Worm (Caenorhabditis elegans) whole organism, mixed stage, embryonic: ENCODE measurements around the gene str-222.

Source experiments
- bed-3 ChIP-seq: fragments of 200-800 bp; sonication (Bioruptor generic); optimal IDR thresholded peaks from 3 replicates; lab custom pipeline; 2018; ENCODE audit warnings: mild to moderate bottlenecking, missing genetic modification characterization, moderate library complexity, missing compliant biosample characterization
- blmp-1 ChIP-seq: fragments of 150-350 bp; optimal IDR thresholded peaks from 2 replicates; lab custom pipeline; 2014; ENCODE audit warnings: missing biosample characterization, missing genetic modification characterization
- ceh-39 ChIP-seq: fragments of 150-350 bp; optimal IDR thresholded peaks from 2 replicates; lab custom pipeline; 2014; ENCODE audit warnings: missing biosample characterization, missing genetic modification characterization
- ceh-43 ChIP-seq: fragments of 200-800 bp; sonication (Bioruptor generic); optimal IDR thresholded peaks from 2 replicates; lab custom pipeline; 2018; ENCODE audit warnings: mild to moderate bottlenecking, missing genetic modification characterization, moderate library complexity, missing compliant biosample characterization
- ces-1 ChIP-seq: fragments of 150-350 bp; optimal IDR thresholded peaks from 2 replicates; lab custom pipeline; 2014; ENCODE audit warnings: missing biosample characterization, missing genetic modification reagents, missing genetic modification characterization
- cnd-1 ChIP-seq: fragments of 200-800 bp; sonication (Bioruptor generic); optimal IDR thresholded peaks from 2 replicates; lab custom pipeline; 2018; ENCODE audit warnings: mild to moderate bottlenecking, missing genetic modification characterization, missing compliant biosample characterization
- drap-1 ChIP-seq: fragments of 200-800 bp; sonication (Bioruptor generic); optimal IDR thresholded peaks from 3 replicates; lab custom pipeline; 2018; ENCODE audit warnings: mild to moderate bottlenecking, missing genetic modification characterization, missing compliant biosample characterization
- elt-1 ChIP-seq: sonication (generic microtip); optimal IDR thresholded peaks from 2 replicates; lab custom pipeline; 2017; ENCODE audit warnings: missing genetic modification characterization, mild to moderate bottlenecking, missing compliant biosample characterization, antibody characterized with exemption, moderate library complexity, borderline replicate concordance; ENCODE audit not compliant: insufficient read depth
- elt-3 ChIP-seq: fragments of 150-350 bp; optimal IDR thresholded peaks from 2 replicates; lab custom pipeline; 2014; ENCODE audit warnings: missing biosample characterization, missing genetic modification characterization
- flh-1 ChIP-seq: fragments of 200-800 bp; sonication (Bioruptor generic); optimal IDR thresholded peaks from 2 replicates; lab custom pipeline; 2018; ENCODE audit warnings: mild to moderate bottlenecking, missing genetic modification characterization, moderate library complexity, missing compliant biosample characterization
- ham-2 ChIP-seq: fragments of 200-800 bp; sonication (Bioruptor generic); optimal IDR thresholded peaks from 2 replicates; lab custom pipeline; 2018; ENCODE audit warnings: mild to moderate bottlenecking, missing genetic modification characterization, missing compliant biosample characterization
- lin-13 ChIP-seq: fragments of 150-350 bp; optimal IDR thresholded peaks from 2 replicates; lab custom pipeline; 2014; ENCODE audit warnings: missing biosample characterization, missing genetic modification characterization
- lin-32 ChIP-seq: fragments of 200-800 bp; sonication (Bioruptor generic); optimal IDR thresholded peaks from 2 replicates; lab custom pipeline; 2018; ENCODE audit warnings: mild to moderate bottlenecking, missing genetic modification characterization, missing compliant biosample characterization
- lsy-2 ChIP-seq: fragments of 150-350 bp; optimal IDR thresholded peaks from 2 replicates; lab custom pipeline; 2014; ENCODE audit warnings: missing biosample characterization, missing genetic modification characterization
- mab-5 ChIP-seq: fragments of 150-350 bp; optimal IDR thresholded peaks from 2 replicates; lab custom pipeline; 2014; ENCODE audit warnings: missing biosample characterization, missing genetic modification characterization
- mep-1 ChIP-seq: fragments of 150-350 bp; optimal IDR thresholded peaks from 2 replicates; lab custom pipeline; 2017; ENCODE audit warnings: missing biosample characterization, missing genetic modification reagents, missing genetic modification characterization, inconsistent platforms
- mls-2 ChIP-seq: sonication (generic microtip); optimal IDR thresholded peaks from 2 replicates; lab custom pipeline; 2016; ENCODE audit warnings: mild to moderate bottlenecking, missing genetic modification characterization, moderate library complexity, missing compliant biosample characterization
- nhr-12 ChIP-seq: fragments of 150-350 bp; optimal IDR thresholded peaks from 2 replicates; lab custom pipeline; 2014; ENCODE audit warnings: missing biosample characterization, missing genetic modification characterization
- nhr-2 ChIP-seq: fragments of 150-350 bp; optimal IDR thresholded peaks from 2 replicates; lab custom pipeline; 2014; ENCODE audit warnings: missing biosample characterization, missing genetic modification characterization
- nhr-237 ChIP-seq: fragments of 150-350 bp; optimal IDR thresholded peaks from 2 replicates; lab custom pipeline; 2014; ENCODE audit warnings: missing biosample characterization, missing genetic modification characterization
- nhr-76 ChIP-seq: sonication (generic microtip); optimal IDR thresholded peaks from 2 replicates; lab custom pipeline; 2017; ENCODE audit warnings: missing biosample characterization, missing genetic modification characterization
- pha-4 ChIP-seq: fragments of 150-350 bp; optimal IDR thresholded peaks from 2 replicates; lab custom pipeline; 2018; ENCODE audit warnings: missing biosample characterization, missing genetic modification reagents, missing genetic modification characterization
- sem-2 ChIP-seq: fragments of 200-800 bp; sonication (Bioruptor generic); optimal IDR thresholded peaks from 2 replicates; lab custom pipeline; 2018; ENCODE audit warnings: mild to moderate bottlenecking, missing genetic modification characterization, missing compliant biosample characterization
- snpc-4 ChIP-seq: fragments of 150-350 bp; optimal IDR thresholded peaks from 2 replicates; lab custom pipeline; 2014; ENCODE audit warnings: missing biosample characterization, missing genetic modification characterization
- sptf-1 ChIP-seq: sonication (generic microtip); optimal IDR thresholded peaks from 2 replicates; lab custom pipeline; 2017; ENCODE audit warnings: mild to moderate bottlenecking, missing genetic modification characterization, moderate library complexity, missing compliant biosample characterization
- tbx-8 ChIP-seq: fragments of 200-800 bp; sonication (Bioruptor generic); optimal IDR thresholded peaks from 2 replicates; lab custom pipeline; 2018; ENCODE audit warnings: mild to moderate bottlenecking, missing genetic modification characterization, moderate library complexity, missing compliant biosample characterization
- unc-120 ChIP-seq: sonication (generic microtip); optimal IDR thresholded peaks from 2 replicates; lab custom pipeline; 2017; ENCODE audit warnings: missing genetic modification characterization, missing compliant biosample characterization; ENCODE audit not compliant: poor library complexity, severe bottlenecking
- unc-39 ChIP-seq: fragments of 150-350 bp; optimal IDR thresholded peaks from 2 replicates; lab custom pipeline; 2014; ENCODE audit warnings: missing biosample characterization, missing genetic modification characterization
- unc-62 ChIP-seq: fragments of 150-350 bp; optimal IDR thresholded peaks from 2 replicates; lab custom pipeline; 2014; ENCODE audit warnings: missing biosample characterization, missing genetic modification reagents, missing genetic modification characterization
- zip-8 ChIP-seq: fragments of 150-350 bp; optimal IDR thresholded peaks from 2 replicates; lab custom pipeline; 2014; ENCODE audit warnings: missing biosample characterization, missing genetic modification characterization
- ztf-11 ChIP-seq: fragments of 150-350 bp; optimal IDR thresholded peaks from 2 replicates; lab custom pipeline; 2014; ENCODE audit warnings: missing biosample characterization, missing genetic modification characterization

The str-222 gene

DNA sequence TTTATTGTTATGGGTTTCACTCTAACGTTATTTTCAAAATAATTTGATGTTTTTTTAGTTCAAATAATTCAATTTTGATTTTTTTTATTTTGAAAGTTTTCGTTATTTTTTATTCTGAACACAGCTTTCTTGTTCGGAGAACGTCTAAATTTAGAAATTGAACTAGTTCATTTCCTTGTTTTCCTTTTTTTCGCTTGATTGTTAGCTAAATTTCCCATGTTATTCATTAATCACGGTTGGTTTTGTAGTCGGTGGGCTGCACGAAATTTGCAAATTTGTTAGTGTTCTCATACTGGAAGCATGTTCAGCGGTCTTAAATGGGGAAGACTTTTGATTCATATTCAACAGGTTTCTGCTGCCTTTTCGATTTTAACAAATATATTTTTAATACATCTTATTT is at the start of gene str-222:
Gene str-222 (plus strand): TSS at position 301 of the 400 bp plus-strand sequence.
- TF ChIP-seq unc-62 (GFP tag; lab: Kevin White, UChicago): no peak
- no peak for TF ChIP-seq nhr-76 (tag; lab: Kevin White, UChicago)
- no peak for TF ChIP-seq snpc-4
- TF ChIP-seq, all 35 proteins: peak for 0

DNA sequence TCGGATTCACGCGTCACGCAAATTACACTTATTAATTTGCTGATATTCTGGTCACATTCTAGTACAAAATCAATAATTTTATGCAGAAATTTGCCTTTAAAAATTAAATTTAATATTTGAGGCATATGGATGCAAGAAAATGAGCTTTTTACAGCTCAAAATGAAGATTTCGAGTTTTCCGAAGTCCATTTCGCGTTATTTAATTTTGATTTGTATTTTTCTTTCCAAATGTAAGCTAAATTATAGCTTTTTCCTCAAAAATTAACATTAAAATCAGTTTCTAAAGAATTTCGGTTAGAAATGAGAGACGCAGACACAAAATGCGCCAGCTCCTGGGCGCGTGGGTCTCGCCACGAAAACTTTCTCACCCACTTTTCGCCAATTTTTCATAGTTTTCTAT is 49.1 kb upstream of the str-222 start, which contains the start of gene F16B4.6:
Gene F16B4.6 (plus strand): TSS at position 301 of the 400 bp plus-strand sequence.
- TF ChIP-seq elt-3 (tag; lab: Kevin White, UChicago): no peak
- no peak for TF ChIP-seq nhr-76 (tag; lab: Kevin White, UChicago)
- no peak for TF ChIP-seq pha-4 (tag; lab: Kevin White, UChicago)
- TF ChIP-seq sptf-1 (tag; lab: Kevin White, UChicago): no peak
- no peak for TF ChIP-seq mls-2 (tag; lab: Kevin White, UChicago)
- TF ChIP-seq zip-8 (tag; lab: Kevin White, UChicago): no peak
- TF ChIP-seq nhr-237 (tag; lab: Kevin White, UChicago): no peak
- no peak for TF ChIP-seq drap-1 (GFP tag; lab: Kevin White, UChicago)
- TF ChIP-seq sem-2 (GFP tag; lab: Kevin White, UChicago): no peak
- TF ChIP-seq ces-1 (GFP tag; lab: Kevin White, UChicago): no peak
- TF ChIP-seq nhr-2 (tag; lab: Kevin White, UChicago): no peak
- no peak for TF ChIP-seq ceh-39 (tag; lab: Kevin White, UChicago)
- TF ChIP-seq snpc-4: no peak
- TF ChIP-seq mab-5 (tag; lab: Kevin White, UChicago): no peak

DNA sequence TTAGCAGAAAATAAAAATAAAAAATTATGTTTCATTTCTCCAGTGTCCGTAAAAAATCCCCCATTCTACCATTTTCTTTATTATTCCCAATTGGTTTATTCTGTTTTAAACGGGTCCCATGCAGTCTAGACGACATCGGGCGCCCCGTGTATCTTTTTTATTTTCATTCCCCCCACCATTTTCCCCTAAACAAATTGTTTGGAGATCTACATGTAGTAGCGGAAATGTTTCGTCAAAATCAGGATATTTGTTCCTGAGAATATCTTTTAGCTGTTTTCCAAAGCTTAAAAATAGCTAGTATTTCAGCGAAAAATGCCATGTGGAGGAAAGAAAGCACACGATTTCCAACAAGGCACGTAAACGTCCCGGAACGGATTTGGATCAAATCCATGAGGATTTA is 47.8 kb upstream of the str-222 start, which contains the start of gene F16B4.5:
Gene F16B4.5 (plus strand): TSS at position 301 of the 400 bp plus-strand sequence.
- TF ChIP-seq nhr-237 (tag; lab: Kevin White, UChicago) (no peak), zip-8 (tag; lab: Kevin White, UChicago) (no peak), nhr-2 (tag; lab: Kevin White, UChicago) (no peak), ceh-43 (no peak), snpc-4 (no peak), ces-1 (GFP tag; lab: Kevin White, UChicago) (no peak), unc-120 (tag; lab: Kevin White, UChicago) (no peak), cnd-1 (no peak), ceh-39 (tag; lab: Kevin White, UChicago) (no peak), flh-1 (no peak), lin-32 (GFP tag; lab: Kevin White, UChicago) (no peak), mep-1 (tag; lab: Kevin White, UChicago) (no peak), unc-39 (tag; lab: Kevin White, UChicago) (no peak), nhr-76 (tag; lab: Kevin White, UChicago) (no peak), lin-13 (tag; lab: Kevin White, UChicago) (no peak), sem-2 (GFP tag; lab: Kevin White, UChicago) (no peak), ztf-11 (no peak), bed-3 (GFP tag; lab: Kevin White, UChicago) (no peak), lsy-2 (tag; lab: Kevin White, UChicago) (no peak)

DNA sequence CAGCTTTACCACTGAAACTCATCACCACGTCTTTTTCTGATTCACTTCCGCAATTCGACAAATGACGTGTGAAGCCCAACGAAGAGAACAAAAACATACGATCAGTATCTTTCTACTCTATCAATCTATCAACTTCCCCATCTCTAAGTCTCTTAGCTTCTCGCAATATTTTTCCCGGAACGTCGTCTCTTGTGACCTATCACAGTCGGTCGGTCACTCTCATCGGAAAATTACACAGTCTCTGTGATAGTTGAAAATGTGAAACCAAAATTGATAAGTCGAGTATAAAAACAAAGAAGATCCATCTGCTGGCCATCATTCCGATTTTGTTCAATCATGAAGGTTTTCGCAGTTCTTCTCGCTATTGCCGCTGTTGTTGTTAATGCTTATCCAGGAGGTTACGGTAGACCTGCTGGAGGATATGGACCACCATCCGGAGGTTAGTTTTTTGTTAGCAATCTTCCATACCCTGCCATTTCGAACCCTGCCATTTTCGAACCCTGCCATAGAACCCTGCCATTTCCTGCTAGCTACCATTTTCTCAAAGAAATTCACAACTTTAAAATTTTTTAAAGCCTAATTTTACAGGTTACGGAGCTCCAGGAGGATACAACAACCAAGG is 42.0 kb upstream of the str-222 start, which contains the start of gene F16B4.4:
Gene F16B4.4 (plus strand): TSS at position 221 of the 622 bp plus-strand sequence.
- no peak for TF ChIP-seq nhr-12 (tag; lab: Kevin White, UChicago)
- no peak for TF ChIP-seq sem-2 (GFP tag; lab: Kevin White, UChicago)
- TF ChIP-seq cnd-1: no peak
- TF ChIP-seq flh-1: no peak
- no peak for TF ChIP-seq sptf-1 (tag; lab: Kevin White, UChicago)
- TF ChIP-seq lsy-2 (tag; lab: Kevin White, UChicago): no peak
- TF ChIP-seq, all 35 proteins: peak for 0

DNA sequence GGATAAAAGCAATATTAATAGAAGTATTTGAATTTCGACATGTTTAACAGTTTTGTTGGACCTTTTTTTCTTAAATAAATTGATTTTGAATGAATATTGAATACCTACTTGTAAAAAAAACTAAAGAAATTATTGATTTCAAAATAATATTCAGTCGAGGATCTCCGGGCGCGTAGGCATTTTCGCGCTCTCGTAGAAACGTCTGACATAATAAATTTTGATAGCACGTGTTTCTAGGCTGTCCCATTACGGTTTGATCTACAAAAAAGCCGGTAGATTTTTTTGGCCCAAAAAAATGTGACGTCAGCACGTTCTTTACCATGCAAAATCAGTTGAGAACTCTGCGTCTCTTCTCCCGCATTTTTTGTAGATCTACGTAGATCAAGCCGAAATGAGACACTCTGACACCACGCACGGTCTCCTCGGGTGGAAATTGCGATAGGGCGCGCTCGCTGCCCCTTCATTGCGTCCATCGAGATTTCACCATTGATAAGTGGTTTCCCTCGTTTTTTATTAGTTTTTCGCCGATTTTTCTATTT is 41.3 kb upstream of the str-222 start:
- no peak for TF ChIP-seq snpc-4
- TF ChIP-seq ham-2: no peak
- no peak for TF ChIP-seq elt-1 (tag; lab: Kevin White, UChicago)
- TF ChIP-seq blmp-1 (tag; lab: Kevin White, UChicago): no peak
- no peak for TF ChIP-seq unc-62 (GFP tag; lab: Kevin White, UChicago)
- TF ChIP-seq tbx-8 (GFP tag; lab: Kevin White, UChicago): no peak
- no peak for TF ChIP-seq ceh-43
- no peak for TF ChIP-seq lsy-2 (tag; lab: Kevin White, UChicago)
- no peak for TF ChIP-seq lin-32 (GFP tag; lab: Kevin White, UChicago)
- TF ChIP-seq, all 35 proteins: peak for 0
